Worm (Caenorhabditis elegans): ENCODE data around the gene C35B1.2.

C35B1.2 gene

ce11 chrIV:4085787-4086262, at the start of gene C35B1.2:
C35B1.2 (plus strand) TSS chrIV:4086212.
- TF ChIP-seq cebp-2 (GFP tag; IDR thresholded peaks at IDR 0.05) = no peak
- TF ChIP-seq lir-1 (GFP tag; conservative IDR thresholded peaks at IDR 0.05) = no peak
- TF ChIP-seq pha-4 (tag; optimal IDR thresholded peaks at IDR 0.05) = no peak
- TF ChIP-seq F33H1.4 (GFP tag; IDR thresholded peaks at IDR 0.05) = 0 out of 2 replicates have a peak, but pooled peaks have one; percentile 13
- TF ChIP-seq xnd-1 (tag; optimal IDR thresholded peaks at IDR 0.05) = no peak
- no peak for TF ChIP-seq mel-28 (tag; optimal IDR thresholded peaks at IDR 0.05; ENCODE audit: borderline replicate concordance)
- no peak for TF ChIP-seq aptf-3 (GFP tag; IDR thresholded peaks at IDR 0.05)
- no peak for TF ChIP-seq nhr-80 (tag; optimal IDR thresholded peaks at IDR 0.05)
- no peak for TF ChIP-seq egrh-3 (GFP tag; IDR thresholded peaks at IDR 0.05)
- no peak for TF ChIP-seq bed-2 (GFP tag; IDR thresholded peaks at IDR 0.05)
- peak; percentile 21 for TF ChIP-seq efl-1 (GFP tag; optimal IDR thresholded peaks at IDR 0.05)
- TF ChIP-seq attf-5 (GFP tag; optimal IDR thresholded peaks at IDR 0.05) = no peak
- TF ChIP-seq chd-7 (tag; optimal IDR thresholded peaks at IDR 0.05) = no peak
- no peak for TF ChIP-seq Y79H2A.3 (GFP tag; conservative IDR thresholded peaks at IDR 0.05)
- no peak for TF ChIP-seq rpc-1 (optimal IDR thresholded peaks at IDR 0.05)
- TF ChIP-seq rpc-1 (tag; optimal IDR thresholded peaks at IDR 0.05) = no peak
- TF ChIP-seq K11D2.4 (GFP tag; IDR thresholded peaks at IDR 0.05) = no peak
- no peak for TF ChIP-seq let-526 (GFP tag; IDR thresholded peaks at IDR 0.05)
- no peak for TF ChIP-seq zim-3 (tag; optimal IDR thresholded peaks at IDR 0.05)
- no peak for TF ChIP-seq ztf-26 (tag; optimal IDR thresholded peaks at IDR 0.05)
- no peak for TF ChIP-seq ceh-27 (GFP tag; optimal IDR thresholded peaks at IDR 0.05)
- TF ChIP-seq ccch-3 (GFP tag; optimal IDR thresholded peaks at IDR 0.05) = no peak
- TF ChIP-seq Y67H2A.10 (GFP tag; conservative IDR thresholded peaks at IDR 0.05) = no peak
- 0 out of 2 replicates have a peak, but pooled peaks have one; percentile 9 for TF ChIP-seq mcd-1 (GFP tag; IDR thresholded peaks at IDR 0.05)
- no peak for TF ChIP-seq lsy-27 (tag; optimal IDR thresholded peaks at IDR 0.05; ENCODE audit: borderline replicate concordance, insufficient read depth)
- TF ChIP-seq snpc-1.1 (tag; optimal IDR thresholded peaks at IDR 0.05; ENCODE audit: insufficient read depth) = no peak
- peak; percentile 1 for TF ChIP-seq F23B12.7 (tag; optimal IDR thresholded peaks at IDR 0.05; ENCODE audit: insufficient read depth)
- no peak for TF ChIP-seq Y53G8AR.9 (GFP tag; conservative IDR thresholded peaks at IDR 0.05)
- TF ChIP-seq madf-8 (GFP tag; conservative IDR thresholded peaks at IDR 0.05) = no peak
- TF ChIP-seq cebp-1 (GFP tag; IDR thresholded peaks at IDR 0.05) = no peak
- TF ChIP-seq cebp-1 (tag; optimal IDR thresholded peaks at IDR 0.05) = no peak
- no peak for TF ChIP-seq tbp1 (GFP tag; optimal IDR thresholded peaks at IDR 0.05)
- TF ChIP-seq ztf-28 (GFP tag; IDR thresholded peaks at IDR 0.05) = no peak
- TF ChIP-seq dpl-1 (GFP tag; optimal IDR thresholded peaks at IDR 0.05) = no peak
- no peak for TF ChIP-seq snpc-4 (GFP tag; optimal IDR thresholded peaks at IDR 0.05)
- TF ChIP-seq snpc-4 (tag; optimal IDR thresholded peaks at IDR 0.05) = peak in 1 of 4 experiments; percentile 9
- no peak for TF ChIP-seq ceh-100 (GFP tag; IDR thresholded peaks at IDR 0.05)
- TF ChIP-seq rec-8 (tag; optimal IDR thresholded peaks at IDR 0.05) = no peak
- TF ChIP-seq lag-1 (GFP tag; IDR thresholded peaks at IDR 0.05) = no peak
- TF ChIP-seq lin-26 (GFP tag; IDR thresholded peaks at IDR 0.05) = no peak
- peak; percentile 93 for TF ChIP-seq athp-1 (tag; optimal IDR thresholded peaks at IDR 0.05)
- TF ChIP-seq die-1 (tag; optimal IDR thresholded peaks at IDR 0.05) = no peak
- no peak for TF ChIP-seq F39B2.1 (GFP tag; IDR thresholded peaks at IDR 0.05)
- TF ChIP-seq ama-1 (optimal IDR thresholded peaks at IDR 0.05) = no peak
- TF ChIP-seq ama-1 (GFP tag; optimal IDR thresholded peaks at IDR 0.05) = no peak
- TF ChIP-seq sdz-38 (tag; optimal IDR thresholded peaks at IDR 0.05) = no peak
- no peak for TF ChIP-seq F57C9.4 (tag; optimal IDR thresholded peaks at IDR 0.05)
- no peak for TF ChIP-seq tlf-1 (GFP tag; optimal IDR thresholded peaks at IDR 0.05)
- no peak for TF ChIP-seq unc-62 (GFP tag; optimal IDR thresholded peaks at IDR 0.05)
- TF ChIP-seq madf-6 (GFP tag; IDR thresholded peaks at IDR 0.05) = no peak

All from whole organism, young adult.